Worm (Caenorhabditis elegans) whole organism, L3 larva: ENCODE results near the gene ZK262.9.

Source experiments
- ceh-82 ChIP-seq: fragments of 150-350 bp; optimal IDR thresholded peaks from 2 replicates; lab custom pipeline; 2014; ENCODE audit warnings: missing biosample characterization, missing genetic modification characterization
- lin-15B ChIP-seq: fragments of 150-350 bp; optimal IDR thresholded peaks from 2 replicates; lab custom pipeline; 2014; ENCODE audit warnings: missing biosample characterization, missing genetic modification characterization
- nhr-11 ChIP-seq: fragments of 150-350 bp; optimal IDR thresholded peaks from 2 replicates; lab custom pipeline; 2014; ENCODE audit warnings: missing biosample characterization, missing genetic modification characterization
- nhr-76 ChIP-seq: fragments of 150-350 bp; sonication (generic microtip); optimal IDR thresholded peaks from 5 replicates; lab custom pipeline; 2014; ENCODE audit warnings: missing biosample characterization, missing genetic modification characterization
- tbx-2 ChIP-seq: sonication (generic microtip); optimal IDR thresholded peaks from 2 replicates; lab custom pipeline; 2016; ENCODE audit warnings: mild to moderate bottlenecking, missing genetic modification characterization, missing compliant biosample characterization
- unc-39 ChIP-seq: sonication (generic microtip); optimal IDR thresholded peaks from 4 replicates; lab custom pipeline; 2017; ENCODE audit warnings: missing biosample characterization, missing genetic modification characterization

DNA sequence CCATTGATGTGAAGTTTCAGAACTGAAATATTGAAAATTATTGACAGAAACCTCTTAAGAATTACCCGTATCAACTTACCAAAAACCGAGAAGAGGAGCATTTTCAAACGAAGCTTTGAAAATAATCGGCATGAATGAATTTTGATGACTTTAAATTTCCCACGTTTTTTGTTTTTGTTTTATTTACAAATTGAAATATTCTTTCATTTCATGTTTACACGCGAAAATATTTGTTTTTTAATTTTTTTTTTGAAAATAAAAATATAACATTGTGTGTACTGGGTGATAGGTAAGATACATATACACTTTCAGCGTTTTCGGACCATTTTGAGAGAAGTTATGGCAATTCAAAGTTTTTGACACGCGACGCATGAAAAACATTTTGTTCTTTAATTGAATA lies 43.9 kb upstream of the ZK262.9 start, which contains the start of gene Y51A2B.9:
- no peak for TF ChIP-seq unc-39 (tag; lab: Kevin White, UChicago)
- no peak for TF ChIP-seq lin-15B (tag; lab: Kevin White, UChicago)
- no peak for TF ChIP-seq nhr-11 (tag; lab: Kevin White, UChicago)
- no peak for TF ChIP-seq ceh-82 (tag; lab: Kevin White, UChicago)
- no peak for TF ChIP-seq nhr-76
- no peak for TF ChIP-seq tbx-2 (tag; lab: Kevin White, UChicago)
